Fruit fly (Drosophila melanogaster) whole organism: ENCODE results near the gene ClC-c.

Experiments
- CG8478 ChIP-seq: fragments of >200 bp; optimal IDR thresholded peaks from 2 replicates; lab custom pipeline; 2018; ENCODE audit warnings: inconsistent platforms
- Dll ChIP-seq: fragments of >200 bp; optimal IDR thresholded peaks from 2 replicates; lab custom pipeline; 2017
- EcR ChIP-seq, 2 experiments: fragments of >200 bp; optimal IDR thresholded peaks; 2 replicates each; lab custom pipeline; 2017; ENCODE audit warnings: missing biosample characterization in 2 of 2, missing genetic modification characterization in 2 of 2, missing genetic modification reagents in 2 of 2
- pan ChIP-seq: fragments of >200 bp; optimal IDR thresholded peaks from 2 replicates; lab custom pipeline; 2017
- psq ChIP-seq: fragments of >200 bp; optimal IDR thresholded peaks from 2 replicates; lab custom pipeline; 2017
- usp ChIP-seq: fragments of >200 bp; optimal IDR thresholded peaks from 2 replicates; lab custom pipeline; 2017; ENCODE audit warnings: missing biosample characterization, missing genetic modification characterization, mixed read lengths

- TF ChIP-seq psq (lab: Kevin White, UChicago): no peak
- no peak for TF ChIP-seq pan
- TF ChIP-seq usp (GFP tag; lab: Kevin White, UChicago): no peak
- no peak for TF ChIP-seq Dll (lab: Kevin White, UChicago)
- TF ChIP-seq EcR (GFP tag; optimal IDR thresholded peaks at IDR 0.05; lab: Kevin White, UChicago): no peak
- TF ChIP-seq CG8478 (lab: Kevin White, UChicago): no peak
Observed at dm6 chr3L:16128973-16129745, 38.9 kb downstream of the ClC-c start, which contains the start of gene SsRbeta.
